Worm (Caenorhabditis elegans) whole organism, L3 larva: ENCODE measurements around the gene C06E1.9.
A peak's percentile ranks its signal among the peaks of the same experiment; 100 is the strongest.

ENCODE experiments used
- R02D3.7 ChIP-seq: fragments of 150-350 bp; optimal IDR thresholded peaks from 2 replicates; lab custom pipeline; 2014; ENCODE audit warnings: missing biosample characterization, missing genetic modification characterization
- ZK546.5 ChIP-seq: sonication (generic microtip); optimal IDR thresholded peaks from 2 replicates; lab custom pipeline; 2017; ENCODE audit warnings: missing biosample characterization, missing genetic modification characterization
- aly-2 ChIP-seq: fragments of 150-350 bp; optimal IDR thresholded peaks from 2 replicates; lab custom pipeline; 2014; ENCODE audit warnings: missing biosample characterization, missing genetic modification characterization
- ceh-16 ChIP-seq: sonication (generic microtip); optimal IDR thresholded peaks from 2 replicates; lab custom pipeline; 2017; ENCODE audit warnings: missing biosample characterization, missing genetic modification characterization
- ceh-82 ChIP-seq: fragments of 150-350 bp; optimal IDR thresholded peaks from 2 replicates; lab custom pipeline; 2014; ENCODE audit warnings: missing biosample characterization, missing genetic modification characterization
- ceh-9 ChIP-seq: sonication (generic microtip); optimal IDR thresholded peaks from 2 replicates; lab custom pipeline; 2018; ENCODE audit warnings: missing biosample characterization, missing genetic modification characterization
- daf-12 ChIP-seq: fragments of 150-350 bp; optimal IDR thresholded peaks from 2 replicates; lab custom pipeline; 2014; ENCODE audit warnings: missing biosample characterization, missing genetic modification reagents, missing genetic modification characterization
- egl-27 ChIP-seq: sonication (generic microtip); optimal IDR thresholded peaks from 4 replicates; lab custom pipeline; 2017; ENCODE audit warnings: missing biosample characterization, missing genetic modification reagents, missing genetic modification characterization
- elt-1 ChIP-seq: fragments of 150-350 bp; optimal IDR thresholded peaks from 2 replicates; lab custom pipeline; 2014; ENCODE audit warnings: missing biosample characterization, missing genetic modification characterization
- elt-2 ChIP-seq: sonication (generic microtip); optimal IDR thresholded peaks from 2 replicates; lab custom pipeline; 2016; ENCODE audit warnings: missing genetic modification reagents, mild to moderate bottlenecking, missing genetic modification characterization, missing compliant biosample characterization
- elt-3 ChIP-seq, 3 experiments: fragments of 150-350 bp in 1 of 3; sonication (generic microtip) in 2 of 3; optimal IDR thresholded peaks; 2 replicates in 2 of 3; 4 replicates in 1 of 3; lab custom pipeline; 2014 to 2017; ENCODE audit warnings: missing biosample characterization in 3 of 3, missing genetic modification characterization in 3 of 3
- fkh-10 ChIP-seq: sonication (generic microtip); optimal IDR thresholded peaks from 2 replicates; lab custom pipeline; 2017; ENCODE audit warnings: missing biosample characterization, missing genetic modification reagents, missing genetic modification characterization
- fos-1 ChIP-seq: fragments of 150-350 bp; optimal IDR thresholded peaks from 2 replicates; lab custom pipeline; 2014; ENCODE audit warnings: missing biosample characterization, missing genetic modification characterization
- hmg-11 ChIP-seq: sonication (generic microtip); optimal IDR thresholded peaks from 2 replicates; lab custom pipeline; 2016; ENCODE audit warnings: missing genetic modification characterization, missing compliant biosample characterization
- jun-1 ChIP-seq: fragments of 150-350 bp; optimal IDR thresholded peaks from 2 replicates; lab custom pipeline; 2014; ENCODE audit warnings: missing biosample characterization, missing genetic modification reagents, missing genetic modification characterization
- lin-15B ChIP-seq: fragments of 150-350 bp; optimal IDR thresholded peaks from 2 replicates; lab custom pipeline; 2014; ENCODE audit warnings: missing biosample characterization, missing genetic modification characterization
- lin-39 ChIP-seq: fragments of 150-350 bp; optimal IDR thresholded peaks from 2 replicates; lab custom pipeline; 2018; ENCODE audit warnings: missing biosample characterization, missing genetic modification reagents, missing genetic modification characterization
- lsy-12 ChIP-seq: sonication (generic microtip); optimal IDR thresholded peaks from 2 replicates; lab custom pipeline; 2016; ENCODE audit warnings: mild to moderate bottlenecking, missing genetic modification characterization, missing compliant biosample characterization
- mdl-1 ChIP-seq: fragments of 150-350 bp; optimal IDR thresholded peaks from 2 replicates; lab custom pipeline; 2014; ENCODE audit warnings: missing biosample characterization, missing genetic modification characterization
- nfya-1 ChIP-seq: sonication (generic microtip); optimal IDR thresholded peaks from 2 replicates; lab custom pipeline; 2017; ENCODE audit warnings: missing genetic modification characterization, mild to moderate bottlenecking, missing compliant biosample characterization, antibody characterized with exemption, moderate library complexity; ENCODE audit not compliant: insufficient read depth
- nhr-11 ChIP-seq: fragments of 150-350 bp; optimal IDR thresholded peaks from 2 replicates; lab custom pipeline; 2014; ENCODE audit warnings: missing biosample characterization, missing genetic modification characterization
- nhr-23 ChIP-seq: fragments of 150-350 bp; optimal IDR thresholded peaks from 2 replicates; lab custom pipeline; 2014; ENCODE audit warnings: missing biosample characterization, missing genetic modification reagents, missing genetic modification characterization
- nhr-237 ChIP-seq: fragments of 150-350 bp; optimal IDR thresholded peaks from 2 replicates; lab custom pipeline; 2014; ENCODE audit warnings: missing biosample characterization, missing genetic modification characterization
- nhr-25 ChIP-seq: sonication (generic microtip); optimal IDR thresholded peaks from 2 replicates; lab custom pipeline; 2017; ENCODE audit warnings: missing biosample characterization, missing genetic modification characterization
- nhr-67 ChIP-seq: fragments of 150-350 bp; optimal IDR thresholded peaks from 2 replicates; lab custom pipeline; 2014; ENCODE audit warnings: missing biosample characterization, missing genetic modification characterization
- nhr-77 ChIP-seq: fragments of 150-350 bp; optimal IDR thresholded peaks from 2 replicates; lab custom pipeline; 2014; ENCODE audit warnings: missing biosample characterization, missing genetic modification characterization
- pha-4 ChIP-seq: fragments of 150-350 bp; optimal IDR thresholded peaks from 2 replicates; lab custom pipeline; 2014; ENCODE audit warnings: missing biosample characterization, missing genetic modification reagents, missing genetic modification characterization
- pqm-1 ChIP-seq: fragments of 150-350 bp; optimal IDR thresholded peaks from 2 replicates; lab custom pipeline; 2017; ENCODE audit warnings: missing biosample characterization, missing genetic modification characterization, inconsistent platforms
- sea-2 ChIP-seq: fragments of 150-350 bp; sonication (generic microtip); optimal IDR thresholded peaks from 4 replicates; lab custom pipeline; 2014; ENCODE audit warnings: missing biosample characterization, missing genetic modification reagents, missing genetic modification characterization
- snpc-4 ChIP-seq: fragments of 150-350 bp; optimal IDR thresholded peaks from 2 replicates; lab custom pipeline; 2014; ENCODE audit warnings: missing biosample characterization, missing genetic modification characterization
- unc-62 ChIP-seq: fragments of 150-350 bp; sonication (generic microtip); optimal IDR thresholded peaks from 4 replicates; lab custom pipeline; 2014; ENCODE audit warnings: missing biosample characterization, missing genetic modification reagents, missing genetic modification characterization
- ztf-11 ChIP-seq: fragments of 150-350 bp; optimal IDR thresholded peaks from 2 replicates; lab custom pipeline; 2014; ENCODE audit warnings: missing biosample characterization, missing genetic modification characterization
- ztf-4 ChIP-seq: fragments of 150-350 bp; optimal IDR thresholded peaks from 2 replicates; lab custom pipeline; 2014; ENCODE audit warnings: missing biosample characterization, missing genetic modification characterization

C06E1.9 gene

DNA sequence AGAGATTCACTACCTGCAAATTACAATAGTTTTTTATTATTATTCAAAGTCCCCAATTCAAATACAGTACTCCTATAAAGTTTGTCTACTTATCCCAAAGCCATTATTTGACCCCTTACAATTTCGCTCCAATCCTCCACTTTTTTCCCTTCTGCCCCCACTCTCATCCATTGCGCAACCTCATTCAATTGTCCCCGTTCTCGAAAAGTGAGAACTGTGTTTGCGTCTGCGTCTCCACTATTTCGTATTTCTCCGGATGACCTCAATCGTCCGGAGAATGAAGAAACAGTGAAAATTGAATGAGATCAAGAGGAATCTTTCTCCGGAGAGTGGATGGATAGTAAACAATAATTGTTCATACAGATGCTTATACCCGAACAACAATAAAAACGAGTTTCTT, 12.9 kb downstream of the C06E1.9 start:
- TF ChIP-seq egl-27, result no peak
- no peak for TF ChIP-seq sea-2 (GFP tag; lab: Kevin White, UChicago)
- no peak for TF ChIP-seq snpc-4 (tag; lab: Kevin White, UChicago)
- TF ChIP-seq ceh-16 (tag; lab: Kevin White, UChicago), result no peak
- peak; percentile 86 for TF ChIP-seq nhr-23

ce11 chrIII:8594088-8594487, 15.5 kb downstream of the C06E1.9 start:
- TF ChIP-seq ZK546.5 (tag; lab: Kevin White, UChicago), result no peak
- TF ChIP-seq pqm-1 (tag; lab: Kevin White, UChicago), result peak; percentile 78
- no peak for TF ChIP-seq ceh-9 (tag; lab: Kevin White, UChicago)
- TF ChIP-seq lsy-12 (tag; lab: Kevin White, UChicago), result no peak
- peak; percentile 69 for TF ChIP-seq elt-2 (tag; lab: Kevin White, UChicago)
- no peak for TF ChIP-seq fos-1
- TF ChIP-seq ztf-11 (tag; lab: Kevin White, UChicago), result no peak
- TF ChIP-seq hmg-11 (tag; lab: Kevin White, UChicago), result no peak
- TF ChIP-seq daf-12 (tag; lab: Kevin White, UChicago), result no peak

ce11 chrIII:8593620-8594019, 16.0 kb downstream of the C06E1.9 start, which contains the start of gene C06E1.7:
C06E1.7 (minus strand) TSS chrIII:8593720.
- TF ChIP-seq lin-39, result no peak
- TF ChIP-seq nhr-77, result no peak
- TF ChIP-seq ztf-4 (tag; lab: Kevin White, UChicago), result no peak
- TF ChIP-seq lsy-12 (tag; lab: Kevin White, UChicago), result no peak
- TF ChIP-seq unc-62 (GFP tag; lab: Kevin White, UChicago), result no peak
- TF ChIP-seq nhr-67, result no peak
- no peak for TF ChIP-seq egl-27
- TF ChIP-seq nhr-237 (tag; lab: Kevin White, UChicago), result no peak
- TF ChIP-seq nhr-25 (tag; lab: Kevin White, UChicago), result no peak
- TF ChIP-seq elt-2 (tag; lab: Kevin White, UChicago), result no peak
- TF ChIP-seq, all 47 proteins: peak for 0

ce11 chrIII:8590882-8591281, 18.7 kb downstream of the C06E1.9 start, which contains the start of gene fipr-16:
fipr-16 (minus strand) TSS chrIII:8590982.
- no peak for TF ChIP-seq snpc-4 (tag; lab: Kevin White, UChicago)
- TF ChIP-seq ZK546.5 (tag; lab: Kevin White, UChicago), result no peak
- TF ChIP-seq nhr-67, result no peak
- TF ChIP-seq nhr-11 (tag; lab: Kevin White, UChicago), result no peak
- no peak for TF ChIP-seq pqm-1 (tag; lab: Kevin White, UChicago)
- TF ChIP-seq ztf-4 (tag; lab: Kevin White, UChicago), result no peak
- no peak for TF ChIP-seq unc-62 (GFP tag; lab: Kevin White, UChicago)
- TF ChIP-seq aly-2, result no peak
- no peak for TF ChIP-seq lin-15B (tag; lab: Kevin White, UChicago)
- no peak for TF ChIP-seq ceh-82 (tag; lab: Kevin White, UChicago)
- no peak for TF ChIP-seq elt-3 (tag; optimal IDR thresholded peaks at IDR 0.05; lab: Kevin White, UChicago)
- no peak for TF ChIP-seq daf-12 (tag; lab: Kevin White, UChicago)
- no peak for TF ChIP-seq R02D3.7 (tag; lab: Kevin White, UChicago)
- TF ChIP-seq fkh-10 (GFP tag; lab: Kevin White, UChicago), result no peak
- no peak for TF ChIP-seq jun-1 (tag; lab: Kevin White, UChicago)
- TF ChIP-seq fos-1, result no peak

ce11 chrIII:8589195-8589594, 20.4 kb downstream of the C06E1.9 start, which contains the start of gene fip-3:
fip-3 (minus strand) TSS chrIII:8589488.
- no peak for TF ChIP-seq aly-2
- TF ChIP-seq mdl-1, result no peak
- TF ChIP-seq nhr-11 (tag; lab: Kevin White, UChicago), result no peak
- no peak for TF ChIP-seq lin-39
- TF ChIP-seq elt-1 (tag; lab: Kevin White, UChicago), result no peak
- no peak for TF ChIP-seq jun-1 (tag; lab: Kevin White, UChicago)
- TF ChIP-seq nhr-25 (tag; lab: Kevin White, UChicago), result no peak
- TF ChIP-seq nfya-1, result no peak
- TF ChIP-seq snpc-4 (tag; lab: Kevin White, UChicago), result no peak
- no peak for TF ChIP-seq pha-4 (tag; lab: Kevin White, UChicago)
- TF ChIP-seq fkh-10 (GFP tag; lab: Kevin White, UChicago), result no peak
